Worm (Caenorhabditis elegans): Measurements from ENCODE around the gene rol-6.

rol-6 gene

DNA sequence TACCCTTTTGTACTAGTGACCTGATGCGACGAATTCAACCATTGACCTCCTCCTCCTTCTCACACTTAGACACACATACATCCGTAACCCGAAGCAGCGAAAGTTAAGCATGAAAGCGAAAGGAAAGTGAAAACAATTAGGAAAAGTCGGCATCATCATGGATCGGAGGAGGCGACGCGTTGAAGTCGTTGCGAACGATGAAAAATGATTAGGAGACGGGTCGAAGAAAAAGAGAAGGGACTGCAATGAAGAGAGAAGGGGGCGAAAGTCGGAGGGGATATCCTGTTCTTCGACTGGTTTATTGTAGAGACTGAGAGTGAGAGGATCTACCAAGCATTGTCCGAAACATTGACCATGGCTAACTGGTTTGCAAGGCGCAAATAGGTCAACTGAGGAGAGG lies 18.2 kb downstream of the rol-6 start:
- TF ChIP-seq dao-5 (tag; optimal IDR thresholded peaks at IDR 0.05): no peak
- TF ChIP-seq W03F9.2 (tag; optimal IDR thresholded peaks at IDR 0.05): no peak
- TF ChIP-seq him-1 (tag; optimal IDR thresholded peaks at IDR 0.05): no peak

DNA sequence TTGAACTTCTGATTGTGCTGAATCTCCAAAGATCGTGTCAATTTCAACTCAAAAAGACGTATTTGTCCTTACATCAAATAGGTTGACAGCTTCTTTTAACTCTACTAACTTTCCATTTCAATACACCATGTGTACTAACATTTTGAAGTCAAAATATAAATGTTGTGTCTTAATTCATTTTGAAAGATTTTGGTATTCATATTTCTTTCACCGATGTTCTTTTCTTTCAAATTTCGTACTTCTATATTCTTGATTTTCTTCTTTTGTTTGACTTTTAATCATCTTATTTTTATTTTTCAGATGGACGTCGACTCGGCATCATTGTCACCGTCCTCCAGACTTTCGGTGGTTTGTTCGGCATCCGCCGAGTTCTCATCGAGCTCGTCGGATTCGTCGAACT lies 18.8 kb downstream of the rol-6 start, which contains the start of gene atf-2:
TSS of gene atf-2 (plus strand) at position 301 of the 400 bp plus-strand sequence.
- no peak for TF ChIP-seq him-1 (tag; optimal IDR thresholded peaks at IDR 0.05)
- TF ChIP-seq dao-5 (tag; optimal IDR thresholded peaks at IDR 0.05): no peak
- TF ChIP-seq W03F9.2 (tag; optimal IDR thresholded peaks at IDR 0.05): no peak

DNA sequence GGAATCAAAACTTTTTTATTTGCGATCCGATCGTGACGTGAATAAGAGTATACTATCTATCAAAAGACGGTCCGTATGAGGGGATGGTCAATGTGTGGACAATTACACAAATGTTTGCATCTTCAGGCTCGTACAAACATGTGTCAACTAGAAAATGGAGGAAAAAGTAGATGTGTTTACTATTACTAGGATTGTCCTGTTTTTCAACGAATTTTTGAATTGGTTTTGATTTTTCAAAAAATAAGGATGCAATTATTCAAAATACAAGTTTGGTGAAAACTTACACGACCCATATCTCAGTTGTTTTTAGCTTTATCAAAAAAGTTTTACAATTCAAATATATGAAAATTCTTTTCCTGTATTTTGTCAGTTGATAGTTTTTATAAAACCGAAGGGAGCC lies 22.4 kb downstream of the rol-6 start, which contains the start of gene K08F8.7:
TSS of gene K08F8.7 (minus strand) at position 101 of the 400 bp plus-strand sequence.
- TF ChIP-seq dao-5 (tag; optimal IDR thresholded peaks at IDR 0.05) (no peak), him-1 (tag; optimal IDR thresholded peaks at IDR 0.05) (no peak), W03F9.2 (tag; optimal IDR thresholded peaks at IDR 0.05) (no peak)

DNA sequence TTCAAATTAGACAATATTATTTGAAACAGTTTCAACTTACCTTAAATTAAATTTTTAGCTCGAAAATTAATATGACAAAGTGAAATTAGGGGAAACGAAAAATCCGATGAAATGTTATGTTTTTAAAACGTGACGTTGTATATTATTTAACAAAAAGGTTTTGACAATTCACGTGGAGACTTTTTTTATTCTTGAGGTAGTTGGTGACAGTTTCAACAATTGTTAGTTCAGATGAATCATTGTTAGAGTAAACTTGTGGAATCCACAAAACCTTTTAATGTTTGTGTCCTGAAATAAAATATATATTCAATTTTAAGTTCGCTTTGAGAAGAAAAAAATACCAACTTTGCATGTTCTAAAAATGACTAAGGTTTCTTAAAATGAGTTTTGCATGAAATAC lies 26.6 kb downstream of the rol-6 start, which contains the start of gene fut-1:
TSS of gene fut-1 (minus strand) at position 101 of the 400 bp plus-strand sequence.
- no peak for TF ChIP-seq him-1 (tag; optimal IDR thresholded peaks at IDR 0.05)
- TF ChIP-seq dao-5 (tag; optimal IDR thresholded peaks at IDR 0.05): no peak
- TF ChIP-seq W03F9.2 (tag; optimal IDR thresholded peaks at IDR 0.05): no peak

DNA sequence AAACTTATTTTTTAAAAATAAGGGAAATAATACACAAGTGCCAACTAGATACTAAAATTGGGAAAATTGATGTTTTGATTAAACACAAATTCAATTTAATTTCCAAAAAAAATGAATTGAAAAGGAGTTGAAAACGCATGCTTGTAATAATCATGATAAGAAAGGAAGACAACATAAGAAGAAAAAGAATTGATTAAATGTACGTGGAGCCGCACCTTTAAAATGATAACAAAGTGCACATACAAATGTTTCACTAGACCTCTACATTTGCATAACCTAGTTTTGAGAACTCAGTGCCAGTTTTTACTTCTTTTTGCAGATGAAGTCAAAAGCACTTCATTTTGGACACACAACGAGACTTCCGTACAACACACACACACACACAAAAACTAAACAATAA lies 28.9 kb downstream of the rol-6 start:
- TF ChIP-seq him-1 (tag; optimal IDR thresholded peaks at IDR 0.05): no peak

DNA sequence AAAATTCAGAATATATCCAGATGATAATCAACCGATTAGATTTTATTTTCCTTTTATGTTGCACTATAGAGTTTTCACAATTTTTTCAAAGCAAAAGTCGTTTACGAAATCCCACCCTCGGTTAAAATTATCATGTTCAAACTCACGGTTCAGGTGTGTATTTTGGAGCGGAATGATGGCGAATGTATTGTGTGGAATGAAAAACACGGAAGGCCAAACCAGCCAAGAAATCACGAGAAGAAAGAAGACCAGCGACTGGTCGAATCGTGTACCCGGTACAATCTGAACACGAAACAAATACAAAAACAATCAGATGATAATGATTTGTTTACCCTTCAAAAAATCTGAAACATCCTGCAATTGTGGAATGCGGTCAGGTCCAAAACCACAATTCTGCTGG lies 30.5 kb downstream of the rol-6 start:
- TF ChIP-seq dao-5 (tag; optimal IDR thresholded peaks at IDR 0.05) (no peak), W03F9.2 (tag; optimal IDR thresholded peaks at IDR 0.05) (no peak), him-1 (tag; optimal IDR thresholded peaks at IDR 0.05) (no peak)

DNA sequence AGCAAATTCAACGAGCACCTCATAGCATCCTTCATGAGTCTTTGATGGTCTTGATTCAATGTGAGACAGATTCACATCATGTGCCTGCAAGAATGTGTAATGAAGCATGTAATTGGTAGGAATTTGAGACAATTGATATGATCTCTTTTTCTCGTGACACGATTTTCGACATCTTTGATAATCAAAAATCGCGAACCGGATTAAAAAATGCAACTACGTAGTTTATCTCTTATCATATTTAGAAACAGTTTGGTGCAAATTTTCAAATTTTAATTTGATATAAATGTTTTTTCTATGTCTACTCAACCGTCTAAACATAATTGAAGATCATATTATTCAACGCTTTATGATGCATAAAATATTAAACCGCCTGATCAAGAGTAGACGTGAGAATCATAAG lies 31.5 kb downstream of the rol-6 start:
- TF ChIP-seq dao-5 (tag; optimal IDR thresholded peaks at IDR 0.05) (no peak), him-1 (tag; optimal IDR thresholded peaks at IDR 0.05) (no peak), W03F9.2 (tag; optimal IDR thresholded peaks at IDR 0.05) (no peak)

DNA sequence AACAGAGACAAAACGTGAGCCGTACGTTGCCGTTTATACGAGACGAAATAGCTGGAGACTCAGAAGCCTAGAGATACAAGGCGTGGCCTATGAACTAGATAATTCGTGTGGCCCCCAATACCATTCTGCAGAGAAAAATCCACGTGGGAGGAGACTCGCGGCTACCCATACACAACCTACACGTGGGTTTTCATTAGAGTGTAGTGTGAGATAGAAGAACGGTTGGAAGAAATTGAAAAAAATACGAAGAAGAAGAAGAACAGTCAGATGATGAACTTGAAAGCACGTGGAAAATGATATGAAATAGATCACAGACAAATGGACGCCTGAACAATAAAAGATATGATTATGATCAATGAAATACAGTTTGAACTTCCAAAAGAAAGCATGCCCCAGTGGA lies 32.3 kb downstream of the rol-6 start:
- TF ChIP-seq W03F9.2 (tag; optimal IDR thresholded peaks at IDR 0.05) (no peak), dao-5 (tag; optimal IDR thresholded peaks at IDR 0.05) (no peak), him-1 (tag; optimal IDR thresholded peaks at IDR 0.05) (no peak)

DNA sequence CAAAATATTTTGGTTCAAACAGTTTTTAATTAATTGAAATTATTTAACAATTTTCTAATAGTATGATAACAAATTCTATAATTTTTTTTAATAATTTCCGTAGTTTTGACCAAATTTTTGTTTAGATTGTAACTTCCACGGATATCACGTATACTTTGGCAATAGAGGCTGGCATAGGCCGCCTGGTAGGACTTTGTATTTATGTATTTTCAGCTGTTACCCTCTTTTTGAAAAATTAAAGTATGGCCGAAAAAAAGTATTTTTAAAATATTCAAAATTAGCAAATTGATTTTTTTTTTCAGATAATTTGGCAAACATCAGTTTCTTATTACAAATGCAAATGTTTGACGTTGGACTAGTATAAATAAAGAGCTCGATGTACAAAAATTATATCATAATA lies 33.6 kb downstream of the rol-6 start, which contains the start of the genes nsph-1.1 and K08F8.15:
TSS of gene nsph-1.1 (plus strand) at position 301 of the 400 bp plus-strand sequence.
TSS of gene K08F8.15 (plus strand) at position 335 of the 400 bp plus-strand sequence.
- TF ChIP-seq him-1 (tag; optimal IDR thresholded peaks at IDR 0.05) (no peak), dao-5 (tag; optimal IDR thresholded peaks at IDR 0.05) (no peak), W03F9.2 (tag; optimal IDR thresholded peaks at IDR 0.05) (no peak)

DNA sequence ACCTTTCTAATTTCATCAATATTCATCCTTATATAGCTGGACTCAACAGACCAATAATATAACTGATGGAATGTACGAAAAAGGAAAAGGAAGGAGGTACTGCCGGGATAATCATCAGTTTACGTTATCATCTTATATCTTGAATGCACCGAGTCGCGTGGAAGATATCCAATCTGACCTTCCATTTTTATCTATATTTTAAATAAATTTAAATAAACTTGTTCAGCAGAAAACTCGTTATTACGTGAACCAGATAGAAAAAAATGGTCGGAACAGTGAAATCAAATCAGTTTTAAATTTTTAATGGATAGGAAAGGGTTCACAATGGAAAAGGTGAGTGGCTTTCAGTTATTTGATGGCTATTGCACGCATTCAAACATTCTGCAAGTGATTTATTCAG lies 34.0 kb downstream of the rol-6 start, which contains the start of gene pah-1:
TSS of gene pah-1 (minus strand) at position 101 of the 400 bp plus-strand sequence.
- no peak for TF ChIP-seq W03F9.2 (tag; optimal IDR thresholded peaks at IDR 0.05)
- TF ChIP-seq dao-5 (tag; optimal IDR thresholded peaks at IDR 0.05): no peak
- TF ChIP-seq him-1 (tag; optimal IDR thresholded peaks at IDR 0.05): no peak

DNA sequence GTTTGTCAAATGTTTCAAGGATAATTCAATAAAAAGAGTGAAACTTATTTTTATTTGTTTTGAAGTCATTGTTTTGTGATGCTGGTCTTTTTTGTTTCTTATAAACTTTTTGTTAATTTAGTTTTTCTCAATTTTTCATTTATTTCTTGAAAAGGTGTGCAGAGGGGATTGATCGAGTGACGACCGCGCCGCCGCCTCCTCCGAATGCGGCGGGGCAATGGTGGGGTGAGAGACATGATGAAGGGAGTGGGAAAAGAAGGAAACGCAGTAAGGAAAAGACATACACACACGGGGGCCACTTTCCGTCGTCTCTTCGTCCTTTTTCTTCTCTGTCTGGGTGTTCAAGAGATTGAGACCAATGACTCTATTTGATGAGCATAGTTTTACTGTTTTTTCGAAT lies 36.5 kb downstream of the rol-6 start:
- TF ChIP-seq W03F9.2 (tag; optimal IDR thresholded peaks at IDR 0.05) (no peak), him-1 (tag; optimal IDR thresholded peaks at IDR 0.05) (no peak), dao-5 (tag; optimal IDR thresholded peaks at IDR 0.05) (no peak)

DNA sequence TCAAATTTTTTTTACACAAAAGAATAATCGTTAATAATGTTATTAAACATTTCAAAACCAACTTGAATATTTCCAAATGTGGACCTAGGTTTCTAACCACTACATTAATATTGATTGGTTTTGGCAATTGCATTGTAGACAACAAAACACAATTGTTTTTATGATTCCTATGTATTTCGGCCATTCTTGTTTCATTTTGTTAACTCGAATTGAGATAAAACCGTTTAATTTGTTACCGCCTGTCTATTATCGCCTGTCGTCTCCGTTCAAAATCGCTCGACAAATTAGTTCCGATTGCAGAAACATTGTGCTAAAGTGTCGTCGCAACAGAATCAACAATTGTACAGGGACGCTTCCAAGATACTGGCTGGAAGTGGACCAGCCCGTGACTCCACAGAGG lies 37.8 kb downstream of the rol-6 start, which contains the start of gene let-19:
TSS of gene let-19 (plus strand) at position 301 of the 400 bp plus-strand sequence.
- TF ChIP-seq W03F9.2 (tag; optimal IDR thresholded peaks at IDR 0.05) (no peak), him-1 (tag; optimal IDR thresholded peaks at IDR 0.05) (no peak), dao-5 (tag; optimal IDR thresholded peaks at IDR 0.05) (no peak)

DNA sequence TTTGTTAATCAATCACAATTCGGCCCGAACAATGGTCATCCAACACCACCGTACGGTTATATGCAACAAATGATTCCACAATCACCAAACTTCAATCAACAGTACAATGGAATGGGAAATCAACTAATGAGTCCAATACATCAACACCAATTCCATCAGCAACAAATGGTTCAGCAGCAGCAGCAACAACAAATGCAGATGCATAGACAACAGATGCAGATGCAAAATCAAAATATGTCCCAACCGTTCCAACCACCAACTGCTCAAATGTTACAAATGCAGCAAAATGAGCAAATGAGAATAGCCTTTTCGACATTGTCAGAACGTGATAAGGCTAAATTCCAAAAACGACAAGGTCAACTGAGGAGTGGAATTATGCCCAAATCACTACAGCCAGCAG lies 43.7 kb downstream of the rol-6 start:
- TF ChIP-seq him-1 (tag; optimal IDR thresholded peaks at IDR 0.05): no peak

DNA sequence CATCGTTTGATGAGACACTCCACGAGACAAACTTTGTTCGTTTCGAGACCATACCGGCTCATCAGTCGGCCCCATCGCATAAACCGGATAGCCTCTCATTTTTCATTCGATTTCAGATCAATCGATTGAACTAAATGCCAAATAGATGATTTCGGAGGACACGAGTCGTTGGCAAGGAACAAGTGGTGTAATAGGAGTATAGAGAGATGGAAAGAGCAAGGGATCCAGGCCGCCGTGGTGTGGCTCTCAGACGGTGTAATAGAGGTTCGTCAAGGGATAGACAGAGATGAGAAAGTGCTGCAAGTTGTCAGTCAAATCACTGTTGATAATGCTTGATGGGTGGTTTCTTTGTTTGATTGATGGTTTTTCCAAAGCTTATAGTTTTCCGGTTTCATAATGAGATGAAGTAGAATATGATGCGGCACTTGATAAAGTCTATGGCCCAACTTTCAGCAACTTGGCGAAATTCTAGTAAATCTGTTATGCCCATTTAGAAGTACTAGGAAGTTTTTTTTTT lies 50.7 kb downstream of the rol-6 start, which contains the start of gene sgn-1:
TSS of gene sgn-1 (minus strand) at position 220 of the 517 bp plus-strand sequence.
- no peak for TF ChIP-seq dao-5 (tag; optimal IDR thresholded peaks at IDR 0.05)
